Worm (Caenorhabditis elegans) whole organism, midembryonic: ENCODE data around the gene C25E10.10.

Experiments
- T22C8.4 ChIP-seq: fragments of 200-800 bp; sonication (Bioruptor generic); IDR thresholded peaks from 2 replicates; pipeline ENCODE4 v1.3.6; 2022; ENCODE audit warnings: missing genetic modification characterization, missing compliant biosample characterization
- flt-1 ChIP-seq: fragments of 200-800 bp; sonication (Bioruptor generic); IDR thresholded peaks from 2 replicates; pipeline ENCODE4 v1.3.6; 2022; ENCODE audit warnings: missing genetic modification characterization, missing compliant biosample characterization
- klf-2 ChIP-seq: fragments of 200-800 bp; sonication (Bioruptor generic); conservative IDR thresholded peaks from 2 replicates; pipeline ENCODE4 v1.3.6; 2022; ENCODE audit warnings: missing genetic modification reagents, missing genetic modification characterization, missing compliant biosample characterization
- ref-1 ChIP-seq: fragments of 200-800 bp; sonication (Bioruptor generic); conservative IDR thresholded peaks from 2 replicates; pipeline ENCODE4 v1.3.6; 2022; ENCODE audit warnings: missing genetic modification reagents, missing genetic modification characterization, missing compliant biosample characterization
- tab-1 ChIP-seq: fragments of 200-800 bp; sonication (Bioruptor generic); IDR thresholded peaks from 2 replicates; pipeline ENCODE4 v1.3.6; 2022; ENCODE audit warnings: missing genetic modification characterization, missing compliant biosample characterization
- ztf-29 ChIP-seq: fragments of 200-800 bp; sonication (Bioruptor generic); IDR thresholded peaks from 2 replicates; pipeline ENCODE4 v1.3.6; 2022; ENCODE audit warnings: missing genetic modification reagents, missing genetic modification characterization, missing compliant biosample characterization

DNA sequence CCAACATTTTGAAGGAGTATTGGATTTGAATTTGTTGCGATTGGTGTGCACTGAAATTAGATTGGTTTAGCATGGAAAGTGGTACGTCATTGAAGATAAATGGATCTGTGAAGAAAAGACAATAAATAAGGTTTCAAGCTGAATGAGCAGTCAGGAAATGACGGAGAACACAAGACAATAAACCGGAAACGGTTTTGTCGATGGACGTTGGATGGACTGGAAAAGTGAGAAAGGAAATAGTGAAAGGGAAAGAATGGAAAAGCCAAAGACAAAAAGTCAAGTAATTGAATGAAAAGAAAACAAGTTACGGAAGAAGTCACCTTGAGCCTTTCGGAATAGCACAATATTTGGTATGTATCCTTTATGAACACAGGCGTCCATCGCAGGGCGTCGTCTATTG is 20.1 kb upstream of the C25E10.10 start, which contains the start of gene T27E4.7:
- TF ChIP-seq tab-1 (GFP tag; lab: Robert Waterston, UW) (no peak), ref-1 (GFP tag; lab: Robert Waterston, UW) (no peak), flt-1 (no peak), klf-2 (GFP tag; lab: Robert Waterston, UW) (no peak), T22C8.4 (GFP tag; lab: Robert Waterston, UW) (no peak), ztf-29 (no peak)
